Worm (Caenorhabditis elegans): ENCODE measurements around the gene T21B4.3.

DNA sequence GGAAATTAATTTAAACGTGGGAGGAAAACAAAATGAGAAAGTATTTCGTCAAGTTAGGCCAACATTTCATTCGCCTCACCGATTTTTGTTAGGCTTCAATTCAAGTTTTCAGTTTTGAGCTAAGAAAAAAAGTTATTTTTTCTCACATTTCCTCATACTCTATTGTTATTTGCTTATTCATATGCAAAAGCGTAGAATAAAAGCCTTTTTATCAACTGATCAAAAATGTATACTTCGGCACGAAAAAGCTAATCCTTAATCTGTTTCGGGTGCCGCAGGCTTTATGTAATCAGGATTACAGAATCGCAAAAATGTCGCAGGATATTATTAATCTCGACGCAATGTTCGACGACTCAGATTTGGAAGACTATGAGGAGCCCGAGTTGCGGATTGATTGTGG is 7.0 kb downstream of the T21B4.3 start, which contains the start of gene T21B4.15:
- no peak for TF ChIP-seq nfya-1 (tag; optimal IDR thresholded peaks at IDR 0.05)
- TF ChIP-seq K02D7.2 (tag; optimal IDR thresholded peaks at IDR 0.05), result no peak
- TF ChIP-seq dve-1 (tag; optimal IDR thresholded peaks at IDR 0.05), result no peak
- TF ChIP-seq ceh-14 (tag; optimal IDR thresholded peaks at IDR 0.05), result no peak
- no peak for TF ChIP-seq pqm-1 (tag; optimal IDR thresholded peaks at IDR 0.05)
- no peak for TF ChIP-seq elt-2 (tag; optimal IDR thresholded peaks at IDR 0.05)
- no peak for TF ChIP-seq ttx-3 (tag; optimal IDR thresholded peaks at IDR 0.05)
- TF ChIP-seq ceh-30 (tag; optimal IDR thresholded peaks at IDR 0.05), result no peak
